Worm (Caenorhabditis elegans): ENCODE data around the gene K08F4.12.
A peak's percentile ranks its signal among the peaks of the same experiment; 100 is the strongest.

Gene K08F4.12

DNA sequence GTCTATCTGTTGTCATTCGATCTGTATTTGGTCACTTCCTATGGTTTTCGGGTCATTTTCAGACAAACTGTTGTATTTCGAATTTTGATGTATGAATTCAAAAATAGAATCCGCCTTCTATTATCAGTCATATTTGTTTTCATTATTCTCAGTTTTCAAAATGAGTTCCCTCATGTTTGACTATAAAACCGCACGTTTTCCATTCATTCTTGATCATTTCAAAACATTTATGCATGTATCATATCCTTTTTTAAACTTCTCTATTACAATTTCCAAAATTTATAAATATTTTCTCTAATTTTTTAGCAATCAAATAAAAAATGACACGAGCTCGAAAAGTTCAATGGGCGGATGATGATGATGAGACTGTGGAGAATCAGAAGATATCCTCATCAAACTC, at the start of gene K08F4.12:
Gene K08F4.12 (plus strand): TSS at position 301 of the 400 bp plus-strand sequence.
- no peak for TF ChIP-seq vab-15 (tag; optimal IDR thresholded peaks at IDR 0.05)
- no peak for TF ChIP-seq jun-1 (tag; optimal IDR thresholded peaks at IDR 0.05)
- TF ChIP-seq ceh-88 (GFP tag; IDR thresholded peaks at IDR 0.05): no peak
- no peak for TF ChIP-seq elt-2 (tag; optimal IDR thresholded peaks at IDR 0.05)
- no peak for TF ChIP-seq swsn-7 (tag; optimal IDR thresholded peaks at IDR 0.05)
- TF ChIP-seq lin-39 (tag; optimal IDR thresholded peaks at IDR 0.05): no peak
- no peak for TF ChIP-seq nhr-84 (tag; optimal IDR thresholded peaks at IDR 0.05)
- TF ChIP-seq tlp-1 (tag; optimal IDR thresholded peaks at IDR 0.05): no peak

ce11 chrIV:10089777-10090176, 48.1 kb upstream of the K08F4.12 start, which contains the start of gene ttr-39:
Gene ttr-39 (minus strand): TSS chrIV:10089877.
- TF ChIP-seq unc-86 (tag; optimal IDR thresholded peaks at IDR 0.05) (no peak), mab-9 (GFP tag; IDR thresholded peaks at IDR 0.05) (0 out of 2 replicates have a peak, but pooled peaks have one; percentile 21)

- TF ChIP-seq dpl-1 (GFP tag; optimal IDR thresholded peaks at IDR 0.05): no peak
- TF ChIP-seq nhr-76 (tag; optimal IDR thresholded peaks at IDR 0.05): no peak
- TF ChIP-seq dsc-1 (tag; optimal IDR thresholded peaks at IDR 0.05): no peak
- no peak for TF ChIP-seq nhr-237 (tag; optimal IDR thresholded peaks at IDR 0.05)
- no peak for TF ChIP-seq lin-39 (tag; optimal IDR thresholded peaks at IDR 0.05)
- TF ChIP-seq nhr-19 (GFP tag; conservative IDR thresholded peaks at IDR 0.05): no peak
- no peak for TF ChIP-seq unc-130 (tag; optimal IDR thresholded peaks at IDR 0.05)
- TF ChIP-seq blmp-1 (tag; optimal IDR thresholded peaks at IDR 0.05): no peak
- TF ChIP-seq C16A3.4 (tag; optimal IDR thresholded peaks at IDR 0.05): no peak
- no peak for TF ChIP-seq ceh-90 (tag; optimal IDR thresholded peaks at IDR 0.05)
- TF ChIP-seq fkh-10 (GFP tag; optimal IDR thresholded peaks at IDR 0.05): no peak
- TF ChIP-seq ceh-88 (GFP tag; IDR thresholded peaks at IDR 0.05): no peak
- TF ChIP-seq F16B12.6 (tag; optimal IDR thresholded peaks at IDR 0.05): no peak
- no peak for TF ChIP-seq C04F5.9 (tag; optimal IDR thresholded peaks at IDR 0.05)
- no peak for TF ChIP-seq fkh-8 (tag; optimal IDR thresholded peaks at IDR 0.05)
Measured at ce11 chrIV:10090358-10090757, 47.5 kb upstream of the K08F4.12 start, which contains the start of gene ttbk-5. Gene ttbk-5 (plus strand): TSS chrIV:10090658.

ce11 chrIV:10095171-10095570, 42.7 kb upstream of the K08F4.12 start, which contains the start of the genes C04G2.5 and msp-36:
Gene C04G2.5 (minus strand): TSS chrIV:10095271.
Gene msp-36 (plus strand): TSS chrIV:10095433.
- TF ChIP-seq unc-30 (tag; optimal IDR thresholded peaks at IDR 0.05) (no peak), tbx-2 (tag; optimal IDR thresholded peaks at IDR 0.05) (no peak), fkh-4 (tag; optimal IDR thresholded peaks at IDR 0.05; ENCODE audit: borderline replicate concordance) (no peak), nhr-28 (tag; optimal IDR thresholded peaks at IDR 0.05) (no peak), vab-15 (tag; optimal IDR thresholded peaks at IDR 0.05) (no peak), hpl-2 (GFP tag; optimal IDR thresholded peaks at IDR 0.05) (no peak), pqm-1 (tag; optimal IDR thresholded peaks at IDR 0.05) (no peak), snpc-4 (tag; optimal IDR thresholded peaks at IDR 0.05) (no peak), pax-3 (tag; optimal IDR thresholded peaks at IDR 0.05) (no peak), tlp-1 (tag; optimal IDR thresholded peaks at IDR 0.05) (no peak)

ce11 chrIV:10096881-10097280, 41.0 kb upstream of the K08F4.12 start, which contains the start of gene dis-3:
Gene dis-3 (plus strand): TSS chrIV:10097202.
- no peak for TF ChIP-seq ztf-4 (tag; optimal IDR thresholded peaks at IDR 0.05)
- TF ChIP-seq hpl-2 (GFP tag; optimal IDR thresholded peaks at IDR 0.05): no peak
- TF ChIP-seq lin-35 (GFP tag; optimal IDR thresholded peaks at IDR 0.05): peak in 1 of 2 experiments; percentile 45
- peak; percentile 16 to 36 for TF ChIP-seq efl-1 (optimal IDR thresholded peaks at IDR 0.05)
- peak in 1 of 2 experiments; percentile 57 for TF ChIP-seq efl-1 (GFP tag; optimal IDR thresholded peaks at IDR 0.05 in 1 of 2)
- no peak for TF ChIP-seq xbp-1 (tag; optimal IDR thresholded peaks at IDR 0.05)
- TF ChIP-seq jun-1 (tag; optimal IDR thresholded peaks at IDR 0.05): no peak
- no peak for TF ChIP-seq ces-1 (GFP tag; optimal IDR thresholded peaks at IDR 0.05)
- TF ChIP-seq rnt-1 (tag; optimal IDR thresholded peaks at IDR 0.05): peak; percentile 1
- TF ChIP-seq nhr-84 (tag; optimal IDR thresholded peaks at IDR 0.05): no peak
- TF ChIP-seq pag-3 (tag; optimal IDR thresholded peaks at IDR 0.05; ENCODE audit: borderline replicate concordance, insufficient read depth): no peak
- TF ChIP-seq blmp-1 (tag; optimal IDR thresholded peaks at IDR 0.05): peak; percentile 22
- TF ChIP-seq efl-3 (GFP tag; optimal IDR thresholded peaks at IDR 0.05): no peak
- TF ChIP-seq dpl-1 (GFP tag; optimal IDR thresholded peaks at IDR 0.05): peak in 1 of 3 experiments; percentile 26
